Worm (Caenorhabditis elegans) whole organism, L1 larva: ENCODE results near the gene C06A1.7.

Source experiments
- C04F5.9 ChIP-seq: sonication (generic microtip); optimal IDR thresholded peaks from 2 replicates; lab custom pipeline; 2016; ENCODE audit warnings: missing genetic modification characterization, missing compliant biosample characterization
- aly-2 ChIP-seq: fragments of 150-350 bp; optimal IDR thresholded peaks from 2 replicates; lab custom pipeline; 2014; ENCODE audit warnings: missing biosample characterization, missing genetic modification characterization
- ama-1 ChIP-seq: fragments of 150-350 bp; optimal IDR thresholded peaks from 2 replicates; lab custom pipeline; 2014
- blmp-1 ChIP-seq: fragments of 150-350 bp; optimal IDR thresholded peaks from 2 replicates; lab custom pipeline; 2014; ENCODE audit warnings: missing biosample characterization, missing genetic modification characterization
- elt-3 ChIP-seq, 6 experiments: fragments of 150-350 bp in 1 of 6; sonication (generic microtip); optimal IDR thresholded peaks; 2 replicates each; lab custom pipeline; 2017 to 2018; ENCODE audit warnings: missing biosample characterization in 6 of 6, missing genetic modification characterization in 6 of 6, inconsistent platforms in 1 of 6
- jun-1 ChIP-seq: fragments of 150-350 bp; optimal IDR thresholded peaks from 2 replicates; lab custom pipeline; 2014; ENCODE audit warnings: missing biosample characterization, missing genetic modification reagents, missing genetic modification characterization
- lin-35 ChIP-seq, 2 experiments: fragments of 150-350 bp; optimal IDR thresholded peaks; 2 replicates each; lab custom pipeline; 2014; ENCODE audit warnings: missing biosample characterization in 2 of 2, missing genetic modification characterization in 2 of 2, missing genetic modification reagents in 2 of 2
- nhr-76 ChIP-seq: sonication (generic microtip); optimal IDR thresholded peaks from 2 replicates; lab custom pipeline; 2017; ENCODE audit warnings: missing biosample characterization, missing genetic modification characterization
- nhr-77 ChIP-seq: fragments of 150-350 bp; optimal IDR thresholded peaks from 2 replicates; lab custom pipeline; 2014; ENCODE audit warnings: missing biosample characterization, missing genetic modification characterization
- pqm-1 ChIP-seq: sonication (generic microtip); optimal IDR thresholded peaks from 3 replicates; lab custom pipeline; 2017; ENCODE audit warnings: missing biosample characterization, missing genetic modification characterization
- snpc-4 ChIP-seq: fragments of 150-350 bp; optimal IDR thresholded peaks from 2 replicates; lab custom pipeline; 2014; ENCODE audit warnings: missing biosample characterization, missing genetic modification characterization
- zag-1 ChIP-seq: fragments of 150-350 bp; optimal IDR thresholded peaks from 2 replicates; lab custom pipeline; 2014; ENCODE audit warnings: missing biosample characterization, missing genetic modification characterization

- TF ChIP-seq pqm-1 (tag; lab: Kevin White, UChicago): no peak
- no peak for TF ChIP-seq C04F5.9 (tag; lab: Kevin White, UChicago)
- no peak for TF ChIP-seq aly-2
- TF ChIP-seq elt-3 (tag; optimal IDR thresholded peaks at IDR 0.05; lab: Kevin White, UChicago): no peak
- no peak for TF ChIP-seq blmp-1
- TF ChIP-seq zag-1: no peak
- TF ChIP-seq nhr-77: no peak
- TF ChIP-seq jun-1 (tag; lab: Kevin White, UChicago): no peak
- TF ChIP-seq nhr-76 (tag; lab: Kevin White, UChicago): no peak
- TF ChIP-seq snpc-4: no peak
- TF ChIP-seq lin-35 (GFP tag; optimal IDR thresholded peaks at IDR 0.05; lab: Kevin White, UChicago): no peak
- TF ChIP-seq ama-1: no peak
These were observed 25.5 kb upstream of the C06A1.7 start, which contains the start of gene R166.3 for ce11 chrII:10539232-10539631.
